Fruit fly (Drosophila melanogaster) whole organism, embryonic: Measurements from ENCODE around the gene Rdh.
A peak's percentile ranks its signal among the peaks of the same experiment; 100 is the strongest.

Experiments
- Abd-B ChIP-seq: fragments of 200-800 bp; sonication (Bioruptor generic); optimal IDR thresholded peaks from 2 replicates; lab custom pipeline; 2018; ENCODE audit warnings: missing biosample characterization, mild to moderate bottlenecking, missing genetic modification characterization, moderate library complexity
- BtbVII ChIP-seq: fragments of 200-800 bp; sonication (Bioruptor generic); optimal IDR thresholded peaks from 3 replicates; lab custom pipeline; 2017; ENCODE audit warnings: missing biosample characterization, mild to moderate bottlenecking, missing genetic modification characterization
- CG10147 ChIP-seq: fragments of 200-800 bp; sonication (Bioruptor generic); optimal IDR thresholded peaks from 2 replicates; lab custom pipeline; 2019; ENCODE audit warnings: missing biosample characterization, mild to moderate bottlenecking, missing genetic modification characterization, moderate library complexity
- CG11247 ChIP-seq: fragments of 200-800 bp; sonication (Bioruptor generic); IDR thresholded peaks from 2 replicates; pipeline ENCODE4 v1.3.6; 2022; ENCODE audit warnings: missing biosample characterization, missing genetic modification characterization
- CG11504 ChIP-seq: fragments of 200-800 bp; sonication (Bioruptor generic); optimal IDR thresholded peaks from 3 replicates; lab custom pipeline; 2019; ENCODE audit warnings: missing biosample characterization, mild to moderate bottlenecking, missing genetic modification characterization, moderate library complexity
- CG11560 ChIP-seq: fragments of 200-800 bp; sonication (Bioruptor generic); IDR thresholded peaks from 3 replicates; pipeline ENCODE4 v1.3.6; 2022; ENCODE audit warnings: missing biosample characterization, missing genetic modification characterization
- CG13296 ChIP-seq: fragments of 200-800 bp; sonication (Bioruptor generic); optimal IDR thresholded peaks from 3 replicates; lab custom pipeline; 2018; ENCODE audit warnings: missing biosample characterization, mild to moderate bottlenecking, missing genetic modification characterization
- CG14014 ChIP-seq: fragments of 200-800 bp; sonication (Bioruptor generic); IDR thresholded peaks from 2 replicates; pipeline ENCODE4 v1.3.6; 2022; ENCODE audit warnings: missing biosample characterization, missing genetic modification characterization
- CG17186 ChIP-seq: fragments of 200-800 bp; sonication (Bioruptor generic); optimal IDR thresholded peaks from 3 replicates; lab custom pipeline; 2017; ENCODE audit warnings: missing biosample characterization, missing genetic modification reagents, missing genetic modification characterization
- CG1792 ChIP-seq: fragments of 200-800 bp; sonication (Bioruptor generic); optimal IDR thresholded peaks from 2 replicates; lab custom pipeline; 2016; ENCODE audit warnings: missing biosample characterization, missing genetic modification characterization
- CG18764 ChIP-seq: fragments of 200-800 bp; sonication (Bioruptor generic); optimal IDR thresholded peaks from 3 replicates; lab custom pipeline; 2016; ENCODE audit warnings: missing biosample characterization, missing genetic modification characterization
- CG2116 ChIP-seq: fragments of 200-800 bp; sonication (Bioruptor generic); optimal IDR thresholded peaks from 3 replicates; lab custom pipeline; 2018; ENCODE audit warnings: missing biosample characterization, mild to moderate bottlenecking, missing genetic modification characterization
- CG30403 ChIP-seq: fragments of 200-800 bp; sonication (Bioruptor generic); optimal IDR thresholded peaks from 3 replicates; lab custom pipeline; 2016; ENCODE audit warnings: missing biosample characterization, missing genetic modification characterization
- CG32532 ChIP-seq: fragments of 200-800 bp; sonication (Bioruptor generic); IDR thresholded peaks from 2 replicates; pipeline ENCODE4 v1.3.6; 2022; ENCODE audit warnings: missing biosample characterization, missing genetic modification characterization
- CG32772 ChIP-seq: fragments of 200-800 bp; sonication (Bioruptor generic); IDR thresholded peaks from 2 replicates; pipeline ENCODE4 v1.3.6; 2022; ENCODE audit warnings: missing biosample characterization, missing genetic modification characterization
- CG33213 ChIP-seq: fragments of 200-800 bp; sonication (Bioruptor generic); optimal IDR thresholded peaks from 3 replicates; lab custom pipeline; 2016; ENCODE audit warnings: missing biosample characterization, missing genetic modification characterization
- CG3407 ChIP-seq: fragments of 200-800 bp; sonication (Bioruptor generic); optimal IDR thresholded peaks from 2 replicates; lab custom pipeline; 2018; ENCODE audit warnings: missing biosample characterization, mild to moderate bottlenecking, missing genetic modification characterization
- CG5953 ChIP-seq: fragments of 200-800 bp; sonication (Bioruptor generic); IDR thresholded peaks from 2 replicates; pipeline ENCODE4 v1.3.6; 2022; ENCODE audit warnings: missing biosample characterization, missing genetic modification characterization
- CG6175 ChIP-seq: fragments of 200-800 bp; sonication (Bioruptor generic); IDR thresholded peaks from 3 replicates; pipeline ENCODE4 v1.3.6; 2022; ENCODE audit warnings: missing biosample characterization, missing genetic modification characterization
- CG6813 ChIP-seq: fragments of 200-800 bp; sonication (Bioruptor generic); optimal IDR thresholded peaks from 2 replicates; lab custom pipeline; 2017; ENCODE audit warnings: missing biosample characterization, missing genetic modification characterization, mild to moderate bottlenecking, moderate library complexity, missing genetic modification reagents
- Chrac-16 ChIP-seq: fragments of 200-800 bp; sonication (Bioruptor generic); optimal IDR thresholded peaks from 3 replicates; lab custom pipeline; 2016; ENCODE audit warnings: missing biosample characterization, missing genetic modification characterization
- Ets65A ChIP-seq: fragments of 200-800 bp; sonication (Bioruptor generic); peaks from one replicate; lab custom pipeline; 2016; ENCODE audit warnings: missing biosample characterization, missing genetic modification characterization
- Fer3 ChIP-seq: fragments of 200-800 bp; sonication (Bioruptor generic); optimal IDR thresholded peaks from 2 replicates; lab custom pipeline; 2018; ENCODE audit warnings: missing biosample characterization, mild to moderate bottlenecking, missing genetic modification characterization, moderate library complexity
- HLH3B ChIP-seq: fragments of 200-800 bp; sonication (Bioruptor generic); IDR thresholded peaks from 2 replicates; pipeline ENCODE4 v1.3.6; 2022; ENCODE audit warnings: missing biosample characterization, missing genetic modification characterization
- NK7.1 ChIP-seq: fragments of 200-800 bp; sonication (Bioruptor generic); optimal IDR thresholded peaks from 3 replicates; lab custom pipeline; 2016; ENCODE audit warnings: missing biosample characterization, missing genetic modification characterization
- Oli ChIP-seq: fragments of 200-800 bp; sonication (Bioruptor generic); optimal IDR thresholded peaks from 2 replicates; lab custom pipeline; 2018; ENCODE audit warnings: missing biosample characterization, mild to moderate bottlenecking, missing genetic modification characterization, moderate library complexity
- Rfx ChIP-seq: fragments of 200-800 bp; sonication (Bioruptor generic); IDR thresholded peaks from 2 replicates; pipeline ENCODE4 v1.3.6; 2022; ENCODE audit warnings: missing biosample characterization, missing genetic modification characterization
- Spps ChIP-seq: fragments of 200-800 bp; sonication (Bioruptor generic); optimal IDR thresholded peaks from 2 replicates; lab custom pipeline; 2018; ENCODE audit warnings: missing biosample characterization, mild to moderate bottlenecking, missing genetic modification characterization
- Tbp ChIP-seq: fragments of >200 bp; optimal IDR thresholded peaks from 2 replicates; lab custom pipeline; 2018; ENCODE audit warnings: missing biosample characterization, missing genetic modification characterization
- Xbp1 ChIP-seq: fragments of 200-800 bp; sonication (Bioruptor generic); optimal IDR thresholded peaks from 3 replicates; lab custom pipeline; 2016; ENCODE audit warnings: missing biosample characterization, mild to moderate bottlenecking, missing genetic modification characterization
- bbx ChIP-seq: fragments of 200-800 bp; sonication (Bioruptor generic); IDR thresholded peaks from 2 replicates; pipeline ENCODE4 v1.3.6; 2022; ENCODE audit warnings: missing biosample characterization, missing genetic modification characterization; ENCODE audit not compliant: partially characterized antibody
- bigmax ChIP-seq: fragments of 200-800 bp; sonication (Bioruptor generic); optimal IDR thresholded peaks from 2 replicates; lab custom pipeline; 2018; ENCODE audit warnings: missing biosample characterization, mild to moderate bottlenecking, missing genetic modification characterization
- cato ChIP-seq: fragments of 200-800 bp; sonication (Bioruptor generic); optimal IDR thresholded peaks from 2 replicates; lab custom pipeline; 2016; ENCODE audit warnings: missing biosample characterization, missing genetic modification characterization, borderline replicate concordance
- chinmo ChIP-seq: fragments of 200-800 bp; sonication (Bioruptor generic); IDR thresholded peaks from 4 replicates; pipeline ENCODE4 v1.3.6; 2022; ENCODE audit warnings: missing biosample characterization, missing genetic modification characterization; ENCODE audit not compliant: partially characterized antibody
- dan ChIP-seq: fragments of 200-800 bp; sonication (Bioruptor generic); IDR thresholded peaks from 2 replicates; pipeline ENCODE4 v1.3.6; 2022; ENCODE audit warnings: missing biosample characterization, missing genetic modification characterization
- exex ChIP-seq: fragments of 200-800 bp; sonication (Bioruptor generic); optimal IDR thresholded peaks from 4 replicates; lab custom pipeline; 2018; ENCODE audit warnings: missing biosample characterization, mild to moderate bottlenecking, missing genetic modification characterization, moderate library complexity
- fd102C ChIP-seq: fragments of 200-800 bp; sonication (Bioruptor generic); optimal IDR thresholded peaks from 2 replicates; lab custom pipeline; 2018; ENCODE audit warnings: missing biosample characterization, mild to moderate bottlenecking, missing genetic modification characterization, moderate library complexity
- hb ChIP-seq: fragments of 200-800 bp; sonication (Bioruptor generic); IDR thresholded peaks from 3 replicates; pipeline ENCODE4 v1.3.6; 2022; ENCODE audit warnings: missing biosample characterization, missing genetic modification characterization; ENCODE audit not compliant: partially characterized antibody
- jing ChIP-seq: fragments of 200-800 bp; sonication (Bioruptor generic); optimal IDR thresholded peaks from 2 replicates; lab custom pipeline; 2018; ENCODE audit warnings: missing biosample characterization, mild to moderate bottlenecking, missing genetic modification characterization
- lmd ChIP-seq: fragments of 200-800 bp; sonication (Bioruptor generic); IDR thresholded peaks from 2 replicates; pipeline ENCODE4 v1.3.6; 2022; ENCODE audit warnings: missing biosample characterization, missing genetic modification characterization
- nerfin-1 ChIP-seq: fragments of 200-800 bp; sonication (Bioruptor generic); optimal IDR thresholded peaks from 3 replicates; lab custom pipeline; 2019; ENCODE audit warnings: missing biosample characterization, mild to moderate bottlenecking, missing genetic modification characterization, moderate library complexity
- oc ChIP-seq: fragments of 200-800 bp; sonication (Bioruptor generic); optimal IDR thresholded peaks from 2 replicates; lab custom pipeline; 2018; ENCODE audit warnings: missing biosample characterization, mild to moderate bottlenecking, missing genetic modification characterization, moderate library complexity
- peb ChIP-seq: fragments of 200-800 bp; sonication (Bioruptor generic); IDR thresholded peaks from 2 replicates; pipeline ENCODE4 v1.3.6; 2022; ENCODE audit warnings: missing biosample characterization, missing genetic modification characterization
- ranshi ChIP-seq: fragments of 200-800 bp; sonication (Bioruptor generic); IDR thresholded peaks from 2 replicates; pipeline ENCODE4 v1.3.6; 2022; ENCODE audit warnings: missing biosample characterization, missing genetic modification characterization
- shn ChIP-seq: fragments of 200-800 bp; sonication (Bioruptor generic); optimal IDR thresholded peaks from 3 replicates; lab custom pipeline; 2016; ENCODE audit warnings: missing biosample characterization, missing genetic modification characterization
- slbo ChIP-seq: fragments of 200-800 bp; sonication (Bioruptor generic); IDR thresholded peaks from 2 replicates; pipeline ENCODE4 v1.3.6; 2022; ENCODE audit warnings: missing biosample characterization, missing genetic modification characterization
- slp2 ChIP-seq: fragments of 200-800 bp; sonication (Bioruptor generic); optimal IDR thresholded peaks from 2 replicates; lab custom pipeline; 2016; ENCODE audit warnings: missing biosample characterization, missing genetic modification characterization
- toy ChIP-seq: fragments of 200-800 bp; sonication (Bioruptor generic); IDR thresholded peaks from 2 replicates; pipeline ENCODE4 v1.3.6; 2022; ENCODE audit warnings: missing biosample characterization, missing genetic modification characterization
- zen2 ChIP-seq: fragments of 200-800 bp; sonication (Bioruptor generic); IDR thresholded peaks from 3 replicates; pipeline ENCODE4 v1.3.6; 2022; ENCODE audit warnings: missing biosample characterization, missing genetic modification characterization; ENCODE audit not compliant: partially characterized antibody

The Rdh gene

DNA sequence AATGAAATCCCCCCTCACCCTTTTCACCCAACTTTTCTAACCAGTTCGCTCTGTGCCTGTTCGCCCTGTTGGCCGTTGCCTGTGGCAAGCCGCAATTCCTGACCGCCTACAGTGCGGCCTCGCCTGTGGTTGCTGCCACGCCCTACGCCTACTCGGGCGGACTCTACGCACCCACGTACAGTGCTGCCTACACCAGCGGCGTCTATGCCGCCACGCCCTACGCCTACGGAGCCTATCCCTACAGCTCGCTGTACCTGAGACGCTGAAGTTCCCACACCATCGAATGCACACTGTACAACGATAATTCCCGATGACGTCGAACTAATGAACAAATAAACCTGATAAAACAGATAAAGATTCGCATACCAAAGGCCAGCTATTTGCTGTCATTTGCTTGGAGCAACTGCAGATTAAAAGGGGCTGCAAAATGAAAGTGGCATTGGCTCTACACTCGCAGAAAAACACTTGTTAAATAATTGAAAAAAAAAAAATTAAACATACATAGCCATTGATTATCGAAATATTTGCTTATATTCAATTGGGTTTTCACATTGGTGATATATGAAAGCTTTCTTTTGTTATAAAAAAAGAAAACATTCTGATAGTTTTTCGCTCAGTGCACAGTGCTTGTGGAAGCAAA lies 34.1 kb upstream of the Rdh start (continued):
- TF ChIP-seq bigmax (GFP tag; lab: Kevin White, UChicago) (no peak), CG11247 (0 out of 2 replicates have a peak, but pooled peaks have one; percentile 34), HLH3B (GFP tag; lab: Robert Waterston, UW) (no peak), Spps (tag; lab: Kevin White, UChicago) (no peak), Abd-B (no peak), dan (GFP tag; lab: Robert Waterston, UW) (no peak), Fer3 (tag; lab: Kevin White, UChicago) (no peak), lmd (0 out of 2 replicates have a peak, but pooled peaks have one; percentile 16), CG6175 (GFP tag; lab: Robert Waterston, UW) (0 out of 3 replicates have a peak, but pooled peaks have one; percentile 18), CG5953 (GFP tag; lab: Robert Waterston, UW) (no peak), CG11504 (tag; lab: Kevin White, UChicago) (peak; percentile 8), CG2116 (GFP tag; lab: Kevin White, UChicago) (no peak), CG32532 (GFP tag; lab: Robert Waterston, UW) (peak; percentile 49), CG18764 (GFP tag; lab: Kevin White, UChicago) (no peak), BtbVII (GFP tag; lab: Kevin White, UChicago) (no peak), shn (GFP tag; lab: Kevin White, UChicago) (no peak)

DNA sequence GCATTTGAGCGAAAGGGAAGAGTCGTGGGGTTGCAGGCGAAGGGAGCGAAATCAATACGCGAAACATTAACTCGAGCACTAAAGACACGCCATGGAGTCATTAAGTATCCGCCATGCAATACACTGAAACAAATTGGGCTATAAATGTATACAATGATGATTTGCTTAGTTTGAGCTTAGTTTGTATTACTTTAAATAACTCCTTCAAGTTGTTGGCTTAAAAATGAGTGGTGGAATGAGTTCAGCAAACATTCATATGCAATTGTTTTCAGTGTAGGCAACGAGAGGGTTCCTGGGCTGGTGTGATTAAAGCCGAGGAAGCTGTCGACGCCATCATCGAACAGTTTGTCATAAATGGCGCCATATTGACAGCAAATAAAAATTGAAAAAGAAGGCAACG lies 27.6 kb upstream of the Rdh start:
- no peak for TF ChIP-seq exex (tag; lab: Kevin White, UChicago)
- TF ChIP-seq cato (GFP tag; lab: Kevin White, UChicago): no peak
- TF ChIP-seq Tbp (GFP tag; lab: Kevin White, UChicago): no peak
- no peak for TF ChIP-seq CG1792 (GFP tag; lab: Kevin White, UChicago)
- TF ChIP-seq ranshi (GFP tag; lab: Robert Waterston, UW): no peak
- TF ChIP-seq bbx: no peak
- no peak for TF ChIP-seq fd102C (GFP tag; lab: Kevin White, UChicago)
- TF ChIP-seq Spps (tag; lab: Kevin White, UChicago): no peak
- no peak for TF ChIP-seq CG13296 (GFP tag; lab: Kevin White, UChicago)
- no peak for TF ChIP-seq Fer3 (tag; lab: Kevin White, UChicago)
- no peak for TF ChIP-seq jing
- no peak for TF ChIP-seq chinmo (GFP tag; lab: Robert Waterston, UW)
- TF ChIP-seq Rfx: 0 out of 2 replicates have a peak, but pooled peaks have one; percentile 12
- TF ChIP-seq CG10147 (GFP tag; lab: Kevin White, UChicago): no peak
- TF ChIP-seq Xbp1 (GFP tag; lab: Kevin White, UChicago): peak; percentile 11
- peak; percentile 9 for TF ChIP-seq Abd-B
- no peak for TF ChIP-seq CG14014 (GFP tag; lab: Robert Waterston, UW)
- TF ChIP-seq nerfin-1 (tag; lab: Kevin White, UChicago): no peak
- no peak for TF ChIP-seq Chrac-16 (GFP tag; lab: Kevin White, UChicago)
- TF ChIP-seq toy (GFP tag; lab: Robert Waterston, UW): no peak
- no peak for TF ChIP-seq CG3407 (GFP tag; lab: Kevin White, UChicago)
- TF ChIP-seq slbo (GFP tag; lab: Robert Waterston, UW): no peak
- TF ChIP-seq NK7.1: no peak
- TF ChIP-seq CG33213 (GFP tag; lab: Kevin White, UChicago): no peak
- peak; percentile 17 for TF ChIP-seq CG30403 (GFP tag; lab: Kevin White, UChicago)
- no peak for TF ChIP-seq CG11560
- TF ChIP-seq zen2 (GFP tag; lab: Robert Waterston, UW): no peak
- TF ChIP-seq peb (GFP tag; lab: Robert Waterston, UW): no peak
- TF ChIP-seq CG17186 (GFP tag; lab: Kevin White, UChicago): no peak
- TF ChIP-seq CG6813 (GFP tag; lab: Kevin White, UChicago): no peak
- no peak for TF ChIP-seq hb (GFP tag; lab: Robert Waterston, UW)
- no peak for TF ChIP-seq slp2
- peak; percentile 6 for TF ChIP-seq Oli (tag; lab: Kevin White, UChicago)
- TF ChIP-seq CG32772 (GFP tag; lab: Robert Waterston, UW): no peak
- no peak for TF ChIP-seq oc
- TF ChIP-seq Ets65A (GFP tag; lab: Kevin White, UChicago): peak; percentile 91
